Fruit fly (Drosophila melanogaster): ENCODE results near the gene CG3246.

DNA sequence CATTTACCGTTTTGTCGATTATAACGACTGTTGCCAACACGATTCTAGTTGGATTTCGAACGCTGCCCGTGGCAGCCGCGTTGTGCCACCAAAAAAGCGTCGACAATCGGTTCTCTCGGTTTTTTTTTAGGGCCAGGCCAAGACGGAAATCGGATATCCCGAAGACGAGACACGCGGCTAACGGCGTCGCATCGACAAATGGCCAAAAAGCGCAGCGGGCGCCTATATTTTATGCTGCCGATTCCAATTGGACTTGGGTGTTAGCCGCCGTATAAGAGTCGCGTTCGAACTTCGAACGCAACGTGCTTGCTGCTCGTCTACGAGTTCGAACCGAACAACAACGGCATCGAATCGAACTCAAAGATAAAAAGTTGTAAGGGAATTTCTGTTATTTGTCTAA is 39.0 kb downstream of the CG3246 start:
- TF ChIP-seq Sin3A (optimal IDR thresholded peaks at IDR 0.05) (no peak), h (optimal IDR thresholded peaks at IDR 0.05) (no peak), Myc (optimal IDR thresholded peaks at IDR 0.05) (no peak), psq (optimal IDR thresholded peaks at IDR 0.05) (no peak)
